Fruit fly (Drosophila melanogaster) whole organism, embryonic: ENCODE measurements around the gene chb.
A peak's percentile ranks its signal among the peaks of the same experiment; 100 is the strongest.

Experiments used
- Adf1 ChIP-seq: fragments of 200-800 bp; sonication (Bioruptor generic); IDR thresholded peaks from 2 replicates; pipeline ENCODE4 v1.3.6; 2022; ENCODE audit warnings: missing biosample characterization, missing genetic modification characterization
- CG12659 ChIP-seq: fragments of 200-800 bp; sonication (Bioruptor generic); optimal IDR thresholded peaks from 3 replicates; lab custom pipeline; 2017; ENCODE audit warnings: mild to moderate bottlenecking, missing biosample characterization, missing genetic modification reagents, missing genetic modification characterization
- CG14050 ChIP-seq: fragments of 200-800 bp; sonication (Bioruptor generic); IDR thresholded peaks from 3 replicates; pipeline ENCODE4 v1.3.6; 2022; ENCODE audit warnings: missing biosample characterization, missing genetic modification characterization
- CG14965 ChIP-seq: fragments of 200-800 bp; sonication (Bioruptor generic); optimal IDR thresholded peaks from 2 replicates; lab custom pipeline; 2016; ENCODE audit warnings: missing biosample characterization, missing genetic modification characterization, borderline replicate concordance
- CG15696 ChIP-seq: fragments of 200-800 bp; sonication (Bioruptor generic); optimal IDR thresholded peaks from 2 replicates; lab custom pipeline; 2019; ENCODE audit warnings: missing biosample characterization, mild to moderate bottlenecking, missing genetic modification characterization, moderate library complexity
- CG17328 ChIP-seq: fragments of 200-800 bp; sonication (Bioruptor generic); IDR thresholded peaks from 2 replicates; pipeline ENCODE4 v1.3.6; 2022; ENCODE audit warnings: missing biosample characterization, missing genetic modification characterization
- CG2116 ChIP-seq: fragments of 200-800 bp; sonication (Bioruptor generic); optimal IDR thresholded peaks from 3 replicates; lab custom pipeline; 2018; ENCODE audit warnings: missing biosample characterization, mild to moderate bottlenecking, missing genetic modification characterization
- CG3065 ChIP-seq: fragments of 200-800 bp; sonication (Bioruptor generic); optimal IDR thresholded peaks from 2 replicates; lab custom pipeline; 2016; ENCODE audit warnings: missing biosample characterization, missing genetic modification characterization
- CG3407 ChIP-seq: fragments of 200-800 bp; sonication (Bioruptor generic); optimal IDR thresholded peaks from 2 replicates; lab custom pipeline; 2018; ENCODE audit warnings: missing biosample characterization, mild to moderate bottlenecking, missing genetic modification characterization
- CG4404 ChIP-seq: fragments of 200-800 bp; sonication (Bioruptor generic); IDR thresholded peaks from 2 replicates; pipeline ENCODE4 v1.3.6; 2022; ENCODE audit warnings: missing biosample characterization, missing genetic modification characterization
- CG4854 ChIP-seq: fragments of 200-800 bp; sonication (Bioruptor generic); optimal IDR thresholded peaks from 2 replicates; lab custom pipeline; 2016; ENCODE audit warnings: missing biosample characterization, missing genetic modification characterization, inconsistent platforms
- CG5180 ChIP-seq: fragments of 200-800 bp; sonication (Bioruptor generic); optimal IDR thresholded peaks from 3 replicates; lab custom pipeline; 2017; ENCODE audit warnings: missing biosample characterization, missing genetic modification characterization, mild to moderate bottlenecking, moderate library complexity, missing genetic modification reagents
- CG7372 ChIP-seq: fragments of 200-800 bp; sonication (Bioruptor generic); IDR thresholded peaks from 2 replicates; pipeline ENCODE4 v1.3.6; 2022; ENCODE audit warnings: missing biosample characterization, missing genetic modification characterization
- CG7839 ChIP-seq: fragments of 200-800 bp; sonication (Bioruptor generic); optimal IDR thresholded peaks from 3 replicates; lab custom pipeline; 2018; ENCODE audit warnings: missing biosample characterization, mild to moderate bottlenecking, missing genetic modification characterization, moderate library complexity
- CG7963 ChIP-seq: fragments of 200-800 bp; sonication (Bioruptor generic); IDR thresholded peaks from 3 replicates; pipeline ENCODE4 v1.3.6; 2022; ENCODE audit warnings: missing biosample characterization, missing genetic modification characterization; ENCODE audit not compliant: partially characterized antibody
- CG8290 ChIP-seq, 3 experiments: fragments of 200-800 bp; sonication (Bioruptor generic); optimal IDR thresholded peaks; 2 replicates each; lab custom pipeline; 2016 to 2019; ENCODE audit warnings: missing biosample characterization in 3 of 3, missing genetic modification characterization in 3 of 3, mild to moderate bottlenecking in 2 of 3, moderate library complexity in 1 of 3
- CG8359 ChIP-seq: fragments of 200-800 bp; sonication (Bioruptor generic); optimal IDR thresholded peaks from 2 replicates; lab custom pipeline; 2017; ENCODE audit warnings: missing biosample characterization, mild to moderate bottlenecking, missing genetic modification characterization, borderline replicate concordance
- Ets97D ChIP-seq: fragments of 200-800 bp; sonication (Bioruptor generic); optimal IDR thresholded peaks from 3 replicates; lab custom pipeline; 2016; ENCODE audit warnings: missing biosample characterization, missing genetic modification characterization
- Gug ChIP-seq: fragments of 200-800 bp; sonication (Bioruptor generic); IDR thresholded peaks from 4 replicates; pipeline ENCODE4 v1.3.6; 2022; ENCODE audit warnings: missing biosample characterization, missing genetic modification characterization
- HHEX ChIP-seq: fragments of 200-800 bp; sonication (Bioruptor generic); optimal IDR thresholded peaks from 3 replicates; lab custom pipeline; 2017; ENCODE audit warnings: missing biosample characterization, mild to moderate bottlenecking, missing genetic modification characterization, missing genetic modification reagents
- Lpt ChIP-seq: fragments of >200 bp; optimal IDR thresholded peaks from 2 replicates; lab custom pipeline; 2018; ENCODE audit warnings: missing biosample characterization, missing genetic modification characterization
- Mad ChIP-seq: fragments of 200-800 bp; sonication (Bioruptor generic); optimal IDR thresholded peaks from 2 replicates; lab custom pipeline; 2016; ENCODE audit warnings: missing biosample characterization, missing genetic modification characterization
- Meics ChIP-seq: fragments of 200-800 bp; sonication (Bioruptor generic); optimal IDR thresholded peaks from 2 replicates; lab custom pipeline; 2017; ENCODE audit warnings: missing biosample characterization, mild to moderate bottlenecking, missing genetic modification characterization
- NC2β ChIP-seq: fragments of 200-800 bp; sonication (Bioruptor generic); optimal IDR thresholded peaks from 2 replicates; lab custom pipeline; 2016; ENCODE audit warnings: missing biosample characterization, missing genetic modification characterization
- NFAT ChIP-seq: fragments of 200-800 bp; sonication (Bioruptor generic); IDR thresholded peaks from 2 replicates; pipeline ENCODE4 v1.3.6; 2022; ENCODE audit warnings: missing biosample characterization, missing genetic modification characterization
- Pdp1 ChIP-seq, 2 experiments: fragments of 200-800 bp; sonication (Bioruptor generic); optimal IDR thresholded peaks; 3 replicates each; lab custom pipeline; 2016; ENCODE audit warnings: missing biosample characterization in 2 of 2, missing genetic modification characterization in 2 of 2, mild to moderate bottlenecking in 1 of 2, moderate library complexity in 1 of 2
- ap ChIP-seq: fragments of 200-800 bp; sonication (Bioruptor generic); IDR thresholded peaks from 2 replicates; pipeline ENCODE4 v1.3.6; 2022; ENCODE audit warnings: missing biosample characterization, missing genetic modification characterization
- ash1 ChIP-seq: fragments of 200-800 bp; sonication (Bioruptor generic); optimal IDR thresholded peaks from 2 replicates; lab custom pipeline; 2018; ENCODE audit warnings: missing biosample characterization, mild to moderate bottlenecking, missing genetic modification characterization
- cg ChIP-seq: fragments of 200-800 bp; sonication (Bioruptor generic); optimal IDR thresholded peaks from 3 replicates; lab custom pipeline; 2019; ENCODE audit warnings: missing biosample characterization, mild to moderate bottlenecking, missing genetic modification characterization, moderate library complexity
- da ChIP-seq: fragments of 200-800 bp; sonication (Bioruptor generic); optimal IDR thresholded peaks from 2 replicates; lab custom pipeline; 2016; ENCODE audit warnings: missing biosample characterization, missing genetic modification characterization
- dimm ChIP-seq: fragments of 200-800 bp; sonication (Bioruptor generic); IDR thresholded peaks from 2 replicates; pipeline ENCODE4 v1.3.6; 2022; ENCODE audit warnings: missing biosample characterization, missing genetic modification characterization
- gcm2 ChIP-seq: fragments of 200-800 bp; sonication (Bioruptor generic); optimal IDR thresholded peaks from 2 replicates; lab custom pipeline; 2016; ENCODE audit warnings: missing biosample characterization, missing genetic modification characterization
- gem ChIP-seq: fragments of 200-800 bp; sonication (Bioruptor generic); optimal IDR thresholded peaks from 2 replicates; lab custom pipeline; 2019; ENCODE audit warnings: missing biosample characterization, mild to moderate bottlenecking, missing genetic modification characterization, moderate library complexity
- gt ChIP-seq: fragments of 200-800 bp; sonication (Bioruptor generic); IDR thresholded peaks from 2 replicates; pipeline ENCODE4 v1.3.6; 2022; ENCODE audit warnings: missing biosample characterization, missing genetic modification characterization
- hbn ChIP-seq: fragments of 200-800 bp; sonication (Bioruptor generic); IDR thresholded peaks from 2 replicates; pipeline ENCODE4 v1.3.6; 2022; ENCODE audit warnings: missing biosample characterization, missing genetic modification characterization; ENCODE audit not compliant: partially characterized antibody
- jing ChIP-seq: fragments of 200-800 bp; sonication (Bioruptor generic); optimal IDR thresholded peaks from 2 replicates; lab custom pipeline; 2018; ENCODE audit warnings: missing biosample characterization, mild to moderate bottlenecking, missing genetic modification characterization
- kay ChIP-seq: fragments of 200-800 bp; sonication (Bioruptor generic); optimal IDR thresholded peaks from 2 replicates; lab custom pipeline; 2016; ENCODE audit warnings: missing biosample characterization, missing genetic modification characterization
- klu ChIP-seq: fragments of 200-800 bp; sonication (Bioruptor generic); IDR thresholded peaks from 2 replicates; pipeline ENCODE4 v1.3.6; 2022; ENCODE audit warnings: missing biosample characterization, missing genetic modification characterization
- mld ChIP-seq: fragments of 200-800 bp; sonication (Bioruptor generic); IDR thresholded peaks from 3 replicates; pipeline ENCODE4 v1.3.6; 2022; ENCODE audit warnings: missing biosample characterization, missing genetic modification characterization; ENCODE audit not compliant: partially characterized antibody
- org-1 ChIP-seq: fragments of 200-800 bp; sonication (Bioruptor generic); optimal IDR thresholded peaks from 2 replicates; lab custom pipeline; 2017; ENCODE audit warnings: missing biosample characterization, missing genetic modification characterization
- p53 ChIP-seq: fragments of 200-800 bp; sonication (Bioruptor generic); optimal IDR thresholded peaks from 2 replicates; lab custom pipeline; 2016; ENCODE audit warnings: missing biosample characterization, missing genetic modification characterization
- sens ChIP-seq: fragments of 200-800 bp; sonication (Bioruptor generic); peaks from one replicate; lab custom pipeline; 2016; ENCODE audit warnings: missing biosample characterization, missing genetic modification characterization
- sens-2 ChIP-seq: fragments of 200-800 bp; sonication (Bioruptor generic); IDR thresholded peaks from 2 replicates; pipeline ENCODE4 v1.3.6; 2022; ENCODE audit warnings: missing biosample characterization, missing genetic modification characterization
- sima ChIP-seq: fragments of 200-800 bp; sonication (Bioruptor generic); optimal IDR thresholded peaks from 2 replicates; lab custom pipeline; 2016; ENCODE audit warnings: missing biosample characterization, missing genetic modification characterization
- ssp ChIP-seq: fragments of 200-800 bp; sonication (Bioruptor generic); IDR thresholded peaks from 2 replicates; pipeline ENCODE4 v1.3.6; 2022; ENCODE audit warnings: missing biosample characterization, missing genetic modification characterization
- stc ChIP-seq: fragments of 200-800 bp; sonication (Bioruptor generic); IDR thresholded peaks from 2 replicates; pipeline ENCODE4 v1.3.6; 2022; ENCODE audit warnings: missing biosample characterization, missing genetic modification characterization
- tll ChIP-seq, 2 experiments: fragments of 200-800 bp in 1 of 2; fragments of >200 bp in 1 of 2; sonication (Bioruptor generic) in 1 of 2; optimal IDR thresholded peaks; 2 replicates each; lab custom pipeline; 2017 to 2019; ENCODE audit warnings: missing biosample characterization in 2 of 2, missing genetic modification characterization in 2 of 2, mild to moderate bottlenecking in 1 of 2, moderate library complexity in 1 of 2
- vfl ChIP-seq: fragments of 200-800 bp; sonication (Bioruptor generic); optimal IDR thresholded peaks from 2 replicates; lab custom pipeline; 2016; ENCODE audit warnings: missing biosample characterization, missing genetic modification characterization
- wek ChIP-seq: fragments of 200-800 bp; sonication (Bioruptor generic); optimal IDR thresholded peaks from 3 replicates; lab custom pipeline; 2018; ENCODE audit warnings: missing biosample characterization, mild to moderate bottlenecking, missing genetic modification characterization, moderate library complexity

chb gene

dm6 chr3L:21204581-21205495, 32.2 kb downstream of the chb start (continued):
- no peak for TF ChIP-seq sima (GFP tag; lab: Kevin White, UChicago)
- no peak for TF ChIP-seq NFAT
- no peak for TF ChIP-seq Adf1 (GFP tag; lab: Robert Waterston, UW)
- TF ChIP-seq vfl (GFP tag; lab: Kevin White, UChicago) = no peak
- TF ChIP-seq CG7839 (tag; lab: Kevin White, UChicago) = no peak
- TF ChIP-seq wek = no peak
- TF ChIP-seq klu (GFP tag; lab: Robert Waterston, UW) = no peak
- TF ChIP-seq Gug = no peak
- TF ChIP-seq CG15696 (tag; lab: Kevin White, UChicago) = peak; percentile 46
- TF ChIP-seq sens-2 (GFP tag; lab: Robert Waterston, UW) = no peak
- no peak for TF ChIP-seq Mad
- no peak for TF ChIP-seq Lpt (GFP tag; lab: Kevin White, UChicago)
- TF ChIP-seq CG3065 = no peak
- TF ChIP-seq jing (GFP tag; lab: Kevin White, UChicago) = no peak
- TF ChIP-seq CG7963 (GFP tag; lab: Robert Waterston, UW) = no peak
- TF ChIP-seq gcm2 = no peak
- no peak for TF ChIP-seq CG8290 (GFP tag; optimal IDR thresholded peaks at IDR 0.05; lab: Kevin White, UChicago)
- TF ChIP-seq CG8290 (tag; optimal IDR thresholded peaks at IDR 0.05; lab: Kevin White, UChicago) = peak in 1 of 2 experiments; percentile 33
- no peak for TF ChIP-seq dimm (GFP tag; lab: Robert Waterston, UW)
- peak; percentile 4 for TF ChIP-seq p53 (GFP tag; lab: Kevin White, UChicago)
- TF ChIP-seq stc (GFP tag; lab: Robert Waterston, UW) = no peak
- TF ChIP-seq CG8359 (GFP tag; lab: Kevin White, UChicago) = no peak
- no peak for TF ChIP-seq CG2116 (GFP tag; lab: Kevin White, UChicago)
- TF ChIP-seq NC2β = no peak
- peak; percentile 2 for TF ChIP-seq CG3407 (GFP tag; lab: Kevin White, UChicago)
- TF ChIP-seq CG4404 = no peak
- peak in 1 of 2 experiments; percentile 73 for TF ChIP-seq Pdp1 (GFP tag; optimal IDR thresholded peaks at IDR 0.05; lab: Kevin White, UChicago)
- peak; percentile 32 for TF ChIP-seq gem (tag; lab: Kevin White, UChicago)
- no peak for TF ChIP-seq CG14050
- TF ChIP-seq HHEX (GFP tag; lab: Kevin White, UChicago) = peak; percentile 14
- peak; percentile 87 for TF ChIP-seq sens (GFP tag; lab: Kevin White, UChicago)
- TF ChIP-seq ash1 (GFP tag; lab: Kevin White, UChicago) = no peak
- no peak for TF ChIP-seq ssp (GFP tag; lab: Robert Waterston, UW)
- peak; percentile 26 for TF ChIP-seq Meics (GFP tag; lab: Kevin White, UChicago)
- no peak for TF ChIP-seq gt (GFP tag; lab: Robert Waterston, UW)
- TF ChIP-seq CG14965 (GFP tag; lab: Kevin White, UChicago) = no peak
- no peak for TF ChIP-seq Ets97D (GFP tag; lab: Kevin White, UChicago)
- TF ChIP-seq CG7372 (GFP tag; lab: Robert Waterston, UW) = no peak
- no peak for TF ChIP-seq kay
- no peak for TF ChIP-seq CG4854
- TF ChIP-seq CG17328 (GFP tag; lab: Robert Waterston, UW) = no peak
- TF ChIP-seq org-1 = no peak
- TF ChIP-seq CG5180 (GFP tag; lab: Kevin White, UChicago) = no peak
- TF ChIP-seq cg (GFP tag; lab: Kevin White, UChicago) = peak; percentile 43
- TF ChIP-seq mld = no peak
- TF ChIP-seq da (GFP tag; lab: Kevin White, UChicago) = no peak
- TF ChIP-seq ap (GFP tag; lab: Robert Waterston, UW) = no peak
- TF ChIP-seq tll (GFP tag; optimal IDR thresholded peaks at IDR 0.05; lab: Kevin White, UChicago) = no peak
- TF ChIP-seq CG12659 (GFP tag; lab: Kevin White, UChicago) = peak; percentile 14
- TF ChIP-seq hbn (GFP tag; lab: Robert Waterston, UW) = no peak
